Fruit fly (Drosophila melanogaster): Measurements from ENCODE around the gene RhoGAP71E.

dm6 chr3L:15593399-15593798 is 4.7 kb downstream of the RhoGAP71E start:
- TF ChIP-seq Myc (optimal IDR thresholded peaks at IDR 0.05) (no peak), h (optimal IDR thresholded peaks at IDR 0.05) (no peak), insv (optimal IDR thresholded peaks at IDR 0.05) (no peak), psq (optimal IDR thresholded peaks at IDR 0.05) (no peak), Sin3A (optimal IDR thresholded peaks at IDR 0.05) (no peak), ttk (optimal IDR thresholded peaks at IDR 0.05) (no peak)
